Fruit fly (Drosophila melanogaster): Measurements from ENCODE around the gene Ptip.

Gene Ptip

DNA sequence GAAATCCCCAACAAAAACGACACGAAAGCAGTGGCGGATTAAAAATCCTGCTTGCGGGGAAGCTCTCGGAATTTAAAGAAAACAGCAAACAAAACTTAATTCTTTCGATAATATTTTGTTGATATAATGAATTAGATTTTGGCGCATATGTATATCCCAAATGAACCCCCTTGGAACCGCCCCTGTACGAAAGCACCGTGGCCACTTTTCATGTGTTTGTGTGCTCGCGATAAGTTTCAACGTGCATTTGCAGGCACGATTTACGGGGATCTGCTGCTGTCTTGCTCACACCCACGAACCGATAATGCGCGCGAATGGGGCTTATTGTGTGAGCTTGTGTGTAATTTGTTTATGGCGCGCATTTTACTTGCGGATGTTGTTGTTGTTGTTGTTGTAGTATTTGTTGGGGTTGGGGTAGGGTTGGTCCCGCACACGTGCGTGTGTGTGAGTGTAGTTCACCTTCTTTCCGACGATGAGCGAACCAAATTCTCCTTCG lies 23.9 kb downstream of the Ptip start (continued):
- no peak for TF ChIP-seq sc (optimal IDR thresholded peaks at IDR 0.05)
- peak; percentile 85 for TF ChIP-seq sc (GFP tag; optimal IDR thresholded peaks at IDR 0.05)
- peak; percentile 15 for TF ChIP-seq gfzf (GFP tag; optimal IDR thresholded peaks at IDR 0.05)
- TF ChIP-seq CG9437 (GFP tag; optimal IDR thresholded peaks at IDR 0.05): peak; percentile 89
- peak; percentile 97 for TF ChIP-seq lilli (GFP tag; optimal IDR thresholded peaks at IDR 0.05)
- TF ChIP-seq Sox102F (GFP tag; optimal IDR thresholded peaks at IDR 0.05): peak; percentile 98
- TF ChIP-seq lola (GFP tag; optimal IDR thresholded peaks at IDR 0.05): peak in 1 of 3 experiments; percentile 77
- no peak for TF ChIP-seq pfk (GFP tag; optimal IDR thresholded peaks at IDR 0.05)
- TF ChIP-seq croc (GFP tag; conservative IDR thresholded peaks at IDR 0.05): peak; percentile 85
- peak; percentile 86 for TF ChIP-seq Myb (GFP tag; optimal IDR thresholded peaks at IDR 0.05)
- no peak for TF ChIP-seq Kr (GFP tag; optimal IDR thresholded peaks at IDR 0.05)
- peak; percentile 3 for TF ChIP-seq fd102C (GFP tag; optimal IDR thresholded peaks at IDR 0.05)
- peak; percentile 6 to 59 for TF ChIP-seq insv (GFP tag; optimal IDR thresholded peaks at IDR 0.05)
- peak; percentile 95 for TF ChIP-seq bcd (GFP tag; optimal IDR thresholded peaks at IDR 0.05)
- TF ChIP-seq peb (GFP tag; IDR thresholded peaks at IDR 0.05): peak; percentile 86
- peak; percentile 89 for TF ChIP-seq Vsx1 (GFP tag; optimal IDR thresholded peaks at IDR 0.05)
- TF ChIP-seq vfl (GFP tag; optimal IDR thresholded peaks at IDR 0.05): peak; percentile 88
- no peak for TF ChIP-seq abd-A (tag; optimal IDR thresholded peaks at IDR 0.05)
- TF ChIP-seq al (GFP tag; IDR thresholded peaks at IDR 0.05): peak; percentile 76; the same call in 1 of the 2 replicates
- TF ChIP-seq run (tag; optimal IDR thresholded peaks at IDR 0.05): peak; percentile 86
- TF ChIP-seq Tbp (GFP tag; optimal IDR thresholded peaks at IDR 0.05): no peak
- peak; percentile 37 for TF ChIP-seq CG9797 (GFP tag; optimal IDR thresholded peaks at IDR 0.05)
- peak; percentile 91 for TF ChIP-seq ara (GFP tag; IDR thresholded peaks at IDR 0.05)
- no peak for TF ChIP-seq zen2 (GFP tag; IDR thresholded peaks at IDR 0.05; ENCODE audit: partially characterized antibody)
- TF ChIP-seq CoRest (tag; optimal IDR thresholded peaks at IDR 0.05): peak; percentile 96
- peak; percentile 61; the same call in 1 of the 2 replicates for TF ChIP-seq sim (GFP tag; IDR thresholded peaks at IDR 0.05)
- TF ChIP-seq dpn (GFP tag; optimal IDR thresholded peaks at IDR 0.05): peak; percentile 97
- peak; percentile 93 for TF ChIP-seq bowl (GFP tag; IDR thresholded peaks at IDR 0.05)
- TF ChIP-seq CG18011 (GFP tag; optimal IDR thresholded peaks at IDR 0.05): peak; percentile 78
- TF ChIP-seq CG2120 (GFP tag; optimal IDR thresholded peaks at IDR 0.05): peak; percentile 97
- TF ChIP-seq CG7987 (GFP tag; optimal IDR thresholded peaks at IDR 0.05): peak; percentile 87
- peak; percentile 98 for TF ChIP-seq CG14441 (GFP tag; IDR thresholded peaks at IDR 0.05)
- TF ChIP-seq CG4730 (GFP tag; IDR thresholded peaks at IDR 0.05): peak; percentile 91
- TF ChIP-seq H2.0 (GFP tag; IDR thresholded peaks at IDR 0.05): peak; percentile 97
- TF ChIP-seq CG4360 (GFP tag; IDR thresholded peaks at IDR 0.05): peak; percentile 91
- peak; percentile 94 for TF ChIP-seq nerfin-1 (tag; optimal IDR thresholded peaks at IDR 0.05)
- TF ChIP-seq CG6654 (GFP tag; optimal IDR thresholded peaks at IDR 0.05): peak; percentile 83
- peak; percentile 92 for TF ChIP-seq CG43689 (GFP tag; IDR thresholded peaks at IDR 0.05)
- TF ChIP-seq Neu2 (GFP tag; optimal IDR thresholded peaks at IDR 0.05; ENCODE audit: borderline replicate concordance): peak; percentile 58
- TF ChIP-seq sna (GFP tag; IDR thresholded peaks at IDR 0.05; ENCODE audit: partially characterized antibody): no peak
- no peak for TF ChIP-seq cad (GFP tag; optimal IDR thresholded peaks at IDR 0.05)
- peak; percentile 97 for TF ChIP-seq CG10366 (GFP tag; IDR thresholded peaks at IDR 0.05)
- no peak for TF ChIP-seq CG17568 (GFP tag; optimal IDR thresholded peaks at IDR 0.05)
- no peak for TF ChIP-seq tio (GFP tag; optimal IDR thresholded peaks at IDR 0.05)
- peak; percentile 91 for TF ChIP-seq ftz-f1 (GFP tag; optimal IDR thresholded peaks at IDR 0.05)
- peak; percentile 95 for TF ChIP-seq Camta (GFP tag; optimal IDR thresholded peaks at IDR 0.05)
- peak; percentile 93 to 96 for TF ChIP-seq Hr51 (GFP tag; optimal IDR thresholded peaks at IDR 0.05)
- peak; percentile 90 for TF ChIP-seq CG5180 (GFP tag; optimal IDR thresholded peaks at IDR 0.05)
- TF ChIP-seq HHEX (GFP tag; optimal IDR thresholded peaks at IDR 0.05): peak; percentile 93
